Worm (Caenorhabditis elegans) whole organism, L4 larva: ENCODE results near the gene srd-2.

Experiments
- D1046.2 ChIP-seq: fragments of 200-800 bp; sonication (Bioruptor generic); IDR thresholded peaks from 2 replicates; pipeline ENCODE4 v1.3.6; 2022; ENCODE audit warnings: missing genetic modification characterization, missing compliant biosample characterization
- F37D6.2 ChIP-seq: sonication (generic microtip); optimal IDR thresholded peaks from 2 replicates; lab custom pipeline; 2016; ENCODE audit warnings: mild to moderate bottlenecking, missing genetic modification characterization, missing compliant biosample characterization
- F49E8.2 ChIP-seq: sonication (generic microtip); optimal IDR thresholded peaks from 2 replicates; lab custom pipeline; 2016; ENCODE audit warnings: missing compliant biosample characterization, mild to moderate bottlenecking, missing genetic modification characterization, borderline replicate concordance
- R02D3.7 ChIP-seq: fragments of 150-350 bp; sonication (generic microtip); optimal IDR thresholded peaks from 3 replicates; lab custom pipeline; 2014; ENCODE audit warnings: missing biosample characterization, missing genetic modification characterization
- T20F7.1 ChIP-seq: fragments of 200-800 bp; sonication (Bioruptor generic); optimal IDR thresholded peaks from 2 replicates; lab custom pipeline; 2018; ENCODE audit warnings: mild to moderate bottlenecking, missing genetic modification characterization, missing compliant biosample characterization
- Y48G9A.11 ChIP-seq: fragments of 200-800 bp; sonication (Bioruptor generic); IDR thresholded peaks from 2 replicates; pipeline ENCODE4 v1.3.6; 2022; ENCODE audit warnings: missing genetic modification reagents, missing genetic modification characterization, missing compliant biosample characterization
- Y75B8A.6 ChIP-seq: fragments of 200-800 bp; sonication (Bioruptor generic); IDR thresholded peaks from 2 replicates; pipeline ENCODE4 v1.3.6; 2022; ENCODE audit warnings: missing genetic modification reagents, missing genetic modification characterization, missing compliant biosample characterization
- ZK546.5 ChIP-seq, 2 experiments: sonication (generic microtip); optimal IDR thresholded peaks; 2 replicates each; lab custom pipeline; 2017; ENCODE audit warnings: missing biosample characterization in 2 of 2, missing genetic modification characterization in 2 of 2
- ceh-20 ChIP-seq: fragments of 200-800 bp; sonication (Bioruptor generic); IDR thresholded peaks from 2 replicates; pipeline ENCODE4 v1.3.6; 2022; ENCODE audit warnings: missing genetic modification reagents, missing genetic modification characterization, missing compliant biosample characterization
- ces-1 ChIP-seq: fragments of 150-350 bp; sonication (generic microtip); optimal IDR thresholded peaks from 4 replicates; lab custom pipeline; 2014; ENCODE audit warnings: missing biosample characterization, missing genetic modification reagents, missing genetic modification characterization
- dve-1 ChIP-seq: sonication (generic microtip); optimal IDR thresholded peaks from 2 replicates; lab custom pipeline; 2017; ENCODE audit warnings: antibody characterized with exemption, mild to moderate bottlenecking, missing genetic modification characterization, missing compliant biosample characterization; ENCODE audit not compliant: insufficient read depth
- fkh-10 ChIP-seq: fragments of 150-350 bp; optimal IDR thresholded peaks from 2 replicates; lab custom pipeline; 2014; ENCODE audit warnings: missing biosample characterization, missing genetic modification reagents, missing genetic modification characterization
- fos-1 ChIP-seq: fragments of 150-350 bp; optimal IDR thresholded peaks from 2 replicates; lab custom pipeline; 2014; ENCODE audit warnings: missing biosample characterization, missing genetic modification characterization
- hif-1 ChIP-seq, 2 experiments: sonication (generic microtip); optimal IDR thresholded peaks; 2 replicates each; lab custom pipeline; 2016 to 2017; ENCODE audit warnings: missing compliant biosample characterization in 2 of 2, missing genetic modification characterization in 2 of 2, missing genetic modification reagents in 2 of 2, missing genotype in 2 of 2, mild to moderate bottlenecking in 1 of 2
- jun-1 ChIP-seq: fragments of 150-350 bp; optimal IDR thresholded peaks from 2 replicates; lab custom pipeline; 2014; ENCODE audit warnings: missing biosample characterization, missing genetic modification reagents, missing genetic modification characterization
- lim-7 ChIP-seq: fragments of 200-800 bp; sonication (Bioruptor generic); IDR thresholded peaks from 2 replicates; pipeline ENCODE4 v1.3.6; 2022; ENCODE audit warnings: missing genetic modification characterization, missing compliant biosample characterization
- lin-1 ChIP-seq: fragments of 200-800 bp; sonication (Bioruptor generic); IDR thresholded peaks from 2 replicates; pipeline ENCODE4 v1.3.6; 2022; ENCODE audit warnings: missing genetic modification reagents, missing genetic modification characterization, missing compliant biosample characterization
- lin-13 ChIP-seq: fragments of 150-350 bp; optimal IDR thresholded peaks from 2 replicates; lab custom pipeline; 2014; ENCODE audit warnings: missing biosample characterization, missing genetic modification reagents, missing genetic modification characterization
- lin-38 ChIP-seq: fragments of 200-800 bp; sonication (Bioruptor generic); IDR thresholded peaks from 2 replicates; pipeline ENCODE4 v1.3.6; 2022; ENCODE audit warnings: missing genetic modification reagents, missing genetic modification characterization, missing compliant biosample characterization
- lsy-2 ChIP-seq, 2 experiments: fragments of 150-350 bp in 1 of 2; sonication (generic microtip) in 1 of 2; optimal IDR thresholded peaks; 2 replicates each; lab custom pipeline; 2014 to 2017; ENCODE audit warnings: missing biosample characterization in 2 of 2, missing genetic modification characterization in 2 of 2
- madf-9 ChIP-seq: fragments of 200-800 bp; sonication (Bioruptor generic); conservative IDR thresholded peaks from 2 replicates; pipeline ENCODE4 v1.3.6; 2022; ENCODE audit warnings: missing genetic modification reagents, missing genetic modification characterization, missing compliant biosample characterization
- mdl-1 ChIP-seq, 2 experiments: fragments of 150-350 bp in 1 of 2; sonication (generic microtip) in 1 of 2; optimal IDR thresholded peaks; 2 replicates each; lab custom pipeline; 2014 to 2017; ENCODE audit warnings: missing biosample characterization in 2 of 2, missing genetic modification characterization in 2 of 2
- mdt-29 ChIP-seq: fragments of 200-800 bp; sonication (Bioruptor generic); IDR thresholded peaks from 2 replicates; pipeline ENCODE4 v1.3.6; 2022; ENCODE audit warnings: missing genetic modification reagents, missing genetic modification characterization, missing compliant biosample characterization
- mes-2 ChIP-seq: sonication (generic microtip); optimal IDR thresholded peaks from 2 replicates; lab custom pipeline; 2016; ENCODE audit warnings: missing genotype, mild to moderate bottlenecking, missing genetic modification characterization, missing compliant biosample characterization; ENCODE audit not compliant: poor library complexity, severe bottlenecking
- mxl-3 ChIP-seq: fragments of 200-800 bp; sonication (Bioruptor generic); optimal IDR thresholded peaks from 2 replicates; lab custom pipeline; 2018; ENCODE audit warnings: mild to moderate bottlenecking, missing genetic modification characterization, missing compliant biosample characterization
- nhr-102 ChIP-seq: sonication (generic microtip); optimal IDR thresholded peaks from 2 replicates; lab custom pipeline; 2016; ENCODE audit warnings: mild to moderate bottlenecking, missing genetic modification characterization, moderate library complexity, missing compliant biosample characterization
- nhr-11 ChIP-seq: fragments of 150-350 bp; optimal IDR thresholded peaks from 2 replicates; lab custom pipeline; 2014; ENCODE audit warnings: missing biosample characterization, missing genetic modification characterization
- nhr-111 ChIP-seq: fragments of 200-800 bp; sonication (Bioruptor generic); optimal IDR thresholded peaks from 2 replicates; lab custom pipeline; 2018; ENCODE audit warnings: mild to moderate bottlenecking, missing genetic modification characterization, missing compliant biosample characterization
- nhr-237 ChIP-seq: sonication (generic microtip); optimal IDR thresholded peaks from 2 replicates; lab custom pipeline; 2017; ENCODE audit warnings: missing biosample characterization, missing genetic modification characterization
- nhr-41 ChIP-seq: fragments of 200-800 bp; sonication (Bioruptor generic); IDR thresholded peaks from 2 replicates; pipeline ENCODE4 v1.3.6; 2022; ENCODE audit warnings: missing genetic modification reagents, missing genetic modification characterization, missing compliant biosample characterization
- nhr-48 ChIP-seq: sonication (generic microtip); optimal IDR thresholded peaks from 2 replicates; lab custom pipeline; 2016; ENCODE audit warnings: mild to moderate bottlenecking, missing genetic modification characterization, missing compliant biosample characterization
- nhr-6 ChIP-seq: fragments of 150-350 bp; optimal IDR thresholded peaks from 2 replicates; lab custom pipeline; 2014; ENCODE audit warnings: missing biosample characterization, missing genetic modification characterization
- nhr-77 ChIP-seq: fragments of 150-350 bp; optimal IDR thresholded peaks from 2 replicates; lab custom pipeline; 2014; ENCODE audit warnings: missing biosample characterization, missing genetic modification characterization
- rbr-2 ChIP-seq: sonication (generic microtip); optimal IDR thresholded peaks from 2 replicates; lab custom pipeline; 2016; ENCODE audit warnings: missing genotype, missing genetic modification characterization, missing compliant biosample characterization
- set-16 ChIP-seq: fragments of 200-800 bp; sonication (Bioruptor generic); IDR thresholded peaks from 2 replicates; pipeline ENCODE4 v1.3.6; 2022; ENCODE audit warnings: missing genetic modification reagents, missing genetic modification characterization, missing compliant biosample characterization
- snpc-4 ChIP-seq: fragments of 150-350 bp; optimal IDR thresholded peaks from 2 replicates; lab custom pipeline; 2014; ENCODE audit warnings: missing biosample characterization, missing genetic modification characterization
- spr-1 ChIP-seq: sonication (generic microtip); optimal IDR thresholded peaks from 2 replicates; lab custom pipeline; 2016; ENCODE audit warnings: mild to moderate bottlenecking, missing genetic modification characterization, missing compliant biosample characterization
- spr-3 ChIP-seq: fragments of 200-800 bp; sonication (Bioruptor generic); optimal IDR thresholded peaks from 2 replicates; lab custom pipeline; 2018; ENCODE audit warnings: mild to moderate bottlenecking, missing genetic modification characterization, missing compliant biosample characterization
- unc-130 ChIP-seq: sonication (generic microtip); optimal IDR thresholded peaks from 2 replicates; lab custom pipeline; 2016; ENCODE audit warnings: missing genetic modification reagents, missing genetic modification characterization, missing compliant biosample characterization
- unc-39 ChIP-seq: sonication (generic microtip); optimal IDR thresholded peaks from 2 replicates; lab custom pipeline; 2017; ENCODE audit warnings: missing biosample characterization, missing genetic modification characterization
- zag-1 ChIP-seq: fragments of 150-350 bp; optimal IDR thresholded peaks from 2 replicates; lab custom pipeline; 2014; ENCODE audit warnings: missing biosample characterization, missing genetic modification characterization
- zfp-2 ChIP-seq: sonication (generic microtip); optimal IDR thresholded peaks from 2 replicates; lab custom pipeline; 2016; ENCODE audit warnings: mild to moderate bottlenecking, missing genetic modification characterization, missing compliant biosample characterization

The srd-2 gene

ce11 chrII:10174338-10174737, 13.4 kb downstream of the srd-2 start, which contains the start of gene F33H1.4 (continued):
- peak; percentile 69 for TF ChIP-seq F37D6.2
- TF ChIP-seq nhr-77 (tag; lab: Kevin White, UChicago) = no peak

DNA sequence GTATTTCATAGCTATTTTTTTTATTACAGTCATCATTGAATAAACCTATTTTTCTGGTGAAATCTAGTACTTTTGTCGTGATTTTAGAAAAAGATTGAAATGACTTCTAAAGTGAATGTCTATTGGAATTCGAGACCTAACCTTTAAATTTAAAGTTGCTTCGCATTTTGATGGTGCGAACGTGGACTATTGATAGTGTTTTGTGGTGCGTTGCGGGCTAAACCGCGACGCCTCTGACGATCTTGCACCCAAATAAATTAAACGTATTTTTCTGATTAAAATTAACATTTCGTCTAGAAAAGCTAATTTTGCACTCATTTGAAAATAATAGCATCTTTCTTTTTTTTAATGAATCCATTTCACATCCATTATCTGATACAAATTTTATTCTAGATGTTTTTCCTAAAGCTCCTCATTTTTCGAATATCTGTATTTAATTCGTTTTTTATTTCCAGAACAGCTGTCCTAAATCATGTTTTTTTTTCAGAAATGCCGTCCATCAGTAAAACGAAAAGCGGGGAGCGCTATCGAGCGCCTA, 15.2 kb downstream of the srd-2 start, which contains the start of gene wbp-11:
wbp-11 (plus strand) TSS at position 488 of the 538 bp plus-strand sequence.
- no peak for TF ChIP-seq unc-130
- peak; percentile 5 for TF ChIP-seq dve-1 (tag; lab: Kevin White, UChicago)
- TF ChIP-seq Y75B8A.6 (GFP tag; lab: Robert Waterston, UW) = no peak
- no peak for TF ChIP-seq Y48G9A.11 (GFP tag; lab: Robert Waterston, UW)
- TF ChIP-seq nhr-11 (tag; lab: Kevin White, UChicago) = peak; percentile 26
- peak; percentile 52 for TF ChIP-seq mes-2
- TF ChIP-seq F37D6.2 = no peak
- TF ChIP-seq R02D3.7 = no peak
- TF ChIP-seq nhr-48 (tag; lab: Kevin White, UChicago) = no peak
- TF ChIP-seq jun-1 (tag; lab: Kevin White, UChicago) = no peak
- no peak for TF ChIP-seq D1046.2 (GFP tag; lab: Robert Waterston, UW)
- no peak for TF ChIP-seq set-16 (GFP tag; lab: Robert Waterston, UW)
- TF ChIP-seq lin-1 (GFP tag; lab: Robert Waterston, UW) = no peak
- peak in 1 of 2 experiments; percentile 24 for TF ChIP-seq lsy-2 (tag; optimal IDR thresholded peaks at IDR 0.05; lab: Kevin White, UChicago)
- TF ChIP-seq mdt-29 (GFP tag; lab: Robert Waterston, UW) = no peak
- no peak for TF ChIP-seq spr-1 (tag; lab: Kevin White, UChicago)
- no peak for TF ChIP-seq ZK546.5 (tag; optimal IDR thresholded peaks at IDR 0.05; lab: Kevin White, UChicago)
- TF ChIP-seq unc-39 (tag; lab: Kevin White, UChicago) = no peak
- TF ChIP-seq T20F7.1 (GFP tag; lab: Kevin White, UChicago) = no peak
- no peak for TF ChIP-seq zfp-2 (tag; lab: Kevin White, UChicago)
- TF ChIP-seq F49E8.2 = no peak
- TF ChIP-seq fkh-10 (GFP tag; lab: Kevin White, UChicago) = no peak
- TF ChIP-seq nhr-41 (GFP tag; lab: Robert Waterston, UW) = no peak
- peak; percentile 65 for TF ChIP-seq lin-38 (GFP tag; lab: Robert Waterston, UW)
- TF ChIP-seq nhr-6 = no peak
- TF ChIP-seq fos-1 (tag; lab: Kevin White, UChicago) = no peak
- no peak for TF ChIP-seq rbr-2 (tag; lab: Kevin White, UChicago)
- no peak for TF ChIP-seq ceh-20 (GFP tag; lab: Robert Waterston, UW)
- no peak for TF ChIP-seq nhr-237 (tag; lab: Kevin White, UChicago)
- no peak for TF ChIP-seq nhr-111
- TF ChIP-seq, all 104 proteins: peak for 5

DNA sequence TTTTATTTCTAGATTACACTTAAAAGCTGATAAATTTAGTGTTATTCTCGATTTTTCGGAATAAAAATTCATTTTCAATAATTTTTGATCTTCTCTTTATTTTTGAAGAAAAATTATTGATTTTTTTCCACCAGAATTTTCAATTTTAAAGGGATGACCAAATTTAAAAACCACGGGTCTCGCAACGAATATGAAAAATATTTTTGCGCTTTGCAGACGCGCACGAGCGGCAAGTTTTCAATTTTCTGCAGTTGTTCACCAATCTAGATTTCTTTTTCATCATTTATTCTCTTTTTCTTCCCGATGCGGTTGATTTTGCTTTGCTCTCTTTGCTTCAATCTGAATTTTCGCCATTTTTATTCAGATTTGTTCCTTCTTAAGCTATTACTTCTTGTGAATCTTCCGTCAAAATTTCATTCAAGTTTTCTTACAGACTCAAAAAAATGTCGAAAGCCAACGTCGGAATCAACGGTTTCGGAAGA, 16.8 kb downstream of the srd-2 start, which contains the start of gene gpd-4:
gpd-4 (plus strand) TSS at position 432 of the 482 bp plus-strand sequence.
- TF ChIP-seq spr-3 (GFP tag; lab: Kevin White, UChicago) = no peak
- TF ChIP-seq unc-130 = peak; percentile 15

ce11 chrII:10168905-10169782, 18.6 kb downstream of the srd-2 start, which contains the start of gene daf-19:
daf-19 (minus strand) TSS chrII:10169346.
- peak in 1 of 2 experiments; percentile 40 for TF ChIP-seq mdl-1 (tag; optimal IDR thresholded peaks at IDR 0.05; lab: Kevin White, UChicago)
- no peak for TF ChIP-seq ZK546.5 (tag; optimal IDR thresholded peaks at IDR 0.05; lab: Kevin White, UChicago)
- no peak for TF ChIP-seq nhr-111
- TF ChIP-seq madf-9 (GFP tag; lab: Robert Waterston, UW) = peak; percentile 22; the same call in 1 of the 2 replicates
- TF ChIP-seq ces-1 (GFP tag; lab: Kevin White, UChicago) = no peak
- no peak for TF ChIP-seq F49E8.2
- no peak for TF ChIP-seq nhr-237 (tag; lab: Kevin White, UChicago)
- TF ChIP-seq Y48G9A.11 (GFP tag; lab: Robert Waterston, UW) = no peak
- TF ChIP-seq lim-7 (GFP tag; lab: Robert Waterston, UW) = no peak
- TF ChIP-seq unc-130 = no peak
- TF ChIP-seq mdt-29 (GFP tag; lab: Robert Waterston, UW) = no peak
- TF ChIP-seq spr-1 (tag; lab: Kevin White, UChicago) = peak; percentile 12
- TF ChIP-seq hif-1 (tag; optimal IDR thresholded peaks at IDR 0.05; lab: Kevin White, UChicago) = peak in 1 of 2 experiments; percentile 63
- peak; percentile 50 for TF ChIP-seq F37D6.2
- no peak for TF ChIP-seq snpc-4 (tag; lab: Kevin White, UChicago)
- TF ChIP-seq lin-13 (GFP tag; lab: Kevin White, UChicago) = peak; percentile 14
- no peak for TF ChIP-seq nhr-102 (tag; lab: Kevin White, UChicago)
- TF ChIP-seq nhr-77 (tag; lab: Kevin White, UChicago) = peak; percentile 48
- peak; percentile 40 for TF ChIP-seq mxl-3 (GFP tag; lab: Kevin White, UChicago)
- TF ChIP-seq zag-1 (tag; lab: Kevin White, UChicago) = no peak
